Fruit fly (Drosophila melanogaster) whole organism, wandering third instar larva: Measurements from ENCODE around the gene PIG-L.

Source experiments
- Abd-B ChIP-seq: fragments of >200 bp; optimal IDR thresholded peaks from 2 replicates; lab custom pipeline; 2017; ENCODE audit warnings: missing biosample characterization, missing genetic modification characterization
- CrebA ChIP-seq: fragments of 200-800 bp; sonication (Bioruptor generic); optimal IDR thresholded peaks from 2 replicates; lab custom pipeline; 2016; ENCODE audit warnings: missing biosample characterization, mild to moderate bottlenecking, missing genetic modification characterization, borderline replicate concordance
- Dif ChIP-seq: fragments of 200-275, 200-300 bp; sonication (Bioruptor generic); optimal IDR thresholded peaks from 2 replicates; lab custom pipeline; 2018; ENCODE audit warnings: missing biosample characterization, missing genetic modification characterization; ENCODE audit not compliant: partially characterized antibody
- Hr78 ChIP-seq: fragments of >200 bp; optimal IDR thresholded peaks from 2 replicates; lab custom pipeline; 2017; ENCODE audit warnings: missing biosample characterization, missing genetic modification characterization
- OdsH ChIP-seq: fragments of 200-800 bp; sonication (Bioruptor generic); optimal IDR thresholded peaks from 2 replicates; lab custom pipeline; 2016; ENCODE audit warnings: missing biosample characterization, mild to moderate bottlenecking, missing genetic modification characterization
- Rel ChIP-seq, 2 experiments: fragments of 200-800 bp; sonication (Bioruptor generic) in 1 of 2; optimal IDR thresholded peaks; 2 replicates in 1 of 2; 3 replicates in 1 of 2; lab custom pipeline; 2016 to 2019; ENCODE audit warnings: mild to moderate bottlenecking in 2 of 2, missing biosample characterization in 2 of 2, missing genetic modification characterization in 2 of 2, moderate library complexity in 1 of 2
- Sp1 ChIP-seq: fragments of 200-800 bp; sonication (Bioruptor generic); optimal IDR thresholded peaks from 3 replicates; lab custom pipeline; 2019; ENCODE audit warnings: missing biosample characterization, mild to moderate bottlenecking, missing genetic modification characterization, moderate library complexity
- dmrt93B ChIP-seq: fragments of 200-800 bp; sonication (Bioruptor generic); optimal IDR thresholded peaks from 2 replicates; lab custom pipeline; 2018; ENCODE audit warnings: missing biosample characterization, mild to moderate bottlenecking, missing genetic modification characterization
- fru ChIP-seq: fragments of 200-800 bp; sonication (Bioruptor generic); optimal IDR thresholded peaks from 3 replicates; lab custom pipeline; 2016; ENCODE audit warnings: missing biosample characterization, mild to moderate bottlenecking, missing genetic modification characterization
- h ChIP-seq: fragments of 200-800 bp; sonication (Bioruptor generic); optimal IDR thresholded peaks from 3 replicates; lab custom pipeline; 2016; ENCODE audit warnings: missing biosample characterization, mild to moderate bottlenecking, missing genetic modification characterization
- jim ChIP-seq: fragments of 175-275, 200-325 bp; sonication (Bioruptor generic); optimal IDR thresholded peaks from 2 replicates; lab custom pipeline; 2016; ENCODE audit warnings: missing biosample characterization, mild to moderate bottlenecking, missing genetic modification characterization
- pan ChIP-seq: fragments of >200 bp; optimal IDR thresholded peaks from 2 replicates; lab custom pipeline; 2017
- usp ChIP-seq: fragments of >200 bp; optimal IDR thresholded peaks from 2 replicates; lab custom pipeline; 2017; ENCODE audit warnings: missing biosample characterization, missing genetic modification characterization

dm6 chr3R:20010942-20011341 lies 10.2 kb downstream of the PIG-L start:
- no peak for TF ChIP-seq Sp1 (GFP tag; lab: Kevin White, UChicago)
- TF ChIP-seq Rel (GFP tag; optimal IDR thresholded peaks at IDR 0.05; lab: Kevin White, UChicago): no peak
- no peak for TF ChIP-seq Rel (tag; optimal IDR thresholded peaks at IDR 0.05; lab: Kevin White, UChicago)
- no peak for TF ChIP-seq OdsH (GFP tag; lab: Kevin White, UChicago)
- no peak for TF ChIP-seq jim (GFP tag; lab: Kevin White, UChicago)
- TF ChIP-seq usp (GFP tag; lab: Kevin White, UChicago): no peak
- TF ChIP-seq Abd-B (GFP tag; lab: Kevin White, UChicago): no peak
- TF ChIP-seq dmrt93B: no peak
- TF ChIP-seq h (GFP tag; lab: Kevin White, UChicago): no peak
- TF ChIP-seq fru (GFP tag; lab: Kevin White, UChicago): no peak
- no peak for TF ChIP-seq Hr78 (GFP tag; lab: Kevin White, UChicago)
- TF ChIP-seq CrebA (GFP tag; lab: Kevin White, UChicago): no peak
- TF ChIP-seq pan (lab: Kevin White, UChicago): no peak
- TF ChIP-seq Dif (GFP tag; lab: Kevin White, UChicago): no peak
